Worm (Caenorhabditis elegans): ENCODE measurements around the gene C07G2.5.

- no peak for TF ChIP-seq him-1 (tag; optimal IDR thresholded peaks at IDR 0.05)
- TF ChIP-seq W03F9.2 (tag; optimal IDR thresholded peaks at IDR 0.05) = no peak
- TF ChIP-seq dao-5 (tag; optimal IDR thresholded peaks at IDR 0.05) = no peak
Observed at ce11 chrIII:4456579-4456978, 42.3 kb downstream of the C07G2.5 start.

Data from whole organism, L4/young adult.